Worm (Caenorhabditis elegans): ENCODE results near the gene Y69A2AR.16.

Y69A2AR.16 gene

ce11 chrIV:2495118-2495785 lies 2.4 kb upstream of the Y69A2AR.16 start, which contains the start of the genes ccdc-12 and Y69A2AR.18 (continued):
- peak; percentile 42 for TF ChIP-seq hlh-11 (tag; optimal IDR thresholded peaks at IDR 0.05)
- TF ChIP-seq ztf-11 (tag; optimal IDR thresholded peaks at IDR 0.05): no peak
- TF ChIP-seq pha-4 (GFP tag; IDR thresholded peaks at IDR 0.05): no peak
- TF ChIP-seq pha-4 (tag; optimal IDR thresholded peaks at IDR 0.05): no peak
- TF ChIP-seq zfp-3 (GFP tag; conservative IDR thresholded peaks at IDR 0.05): no peak
- TF ChIP-seq tra-1 (GFP tag; IDR thresholded peaks at IDR 0.05): no peak
- no peak for TF ChIP-seq nhr-25 (tag; optimal IDR thresholded peaks at IDR 0.05; ENCODE audit: borderline replicate concordance, insufficient read depth)
- no peak for TF ChIP-seq nhr-237 (tag; optimal IDR thresholded peaks at IDR 0.05)
- TF ChIP-seq ceh-32 (tag; optimal IDR thresholded peaks at IDR 0.05; ENCODE audit: poor library complexity): no peak
- no peak for TF ChIP-seq lir-3 (tag; optimal IDR thresholded peaks at IDR 0.05)
- TF ChIP-seq mep-1 (tag; optimal IDR thresholded peaks at IDR 0.05): no peak
- TF ChIP-seq nhr-76 (tag; optimal IDR thresholded peaks at IDR 0.05): no peak
- TF ChIP-seq lin-13 (GFP tag; optimal IDR thresholded peaks at IDR 0.05): no peak
- TF ChIP-seq aha-1 (tag): peak; percentile 92
- peak; percentile 98 for TF ChIP-seq D1046.2 (GFP tag; IDR thresholded peaks at IDR 0.05)
- no peak for TF ChIP-seq ctbp-1 (GFP tag; IDR thresholded peaks at IDR 0.05)
- no peak for TF ChIP-seq hlh-30 (tag; optimal IDR thresholded peaks at IDR 0.05; ENCODE audit: insufficient read depth)
- TF ChIP-seq mxl-2 (GFP tag; conservative IDR thresholded peaks at IDR 0.05): no peak
- TF ChIP-seq mdl-1 (tag; optimal IDR thresholded peaks at IDR 0.05): no peak
- TF ChIP-seq cey-2 (tag; optimal IDR thresholded peaks at IDR 0.05; ENCODE audit: borderline replicate concordance, insufficient read depth): no peak
- TF ChIP-seq egl-43 (GFP tag; IDR thresholded peaks at IDR 0.05): no peak
- peak; percentile 39 for TF ChIP-seq rbr-2 (tag; optimal IDR thresholded peaks at IDR 0.05)
- TF ChIP-seq daf-16 (GFP tag; optimal IDR thresholded peaks at IDR 0.05): no peak
- no peak for TF ChIP-seq daf-16 (tag; optimal IDR thresholded peaks at IDR 0.05)
- TF ChIP-seq spr-3 (GFP tag; optimal IDR thresholded peaks at IDR 0.05): no peak
- TF ChIP-seq nhr-41 (GFP tag; IDR thresholded peaks at IDR 0.05): no peak
- TF ChIP-seq hmg-1.1 (GFP tag; IDR thresholded peaks at IDR 0.05): peak; percentile 61
- peak; percentile 20 for TF ChIP-seq fkh-10 (GFP tag; optimal IDR thresholded peaks at IDR 0.05)
- TF ChIP-seq Y75B8A.6 (GFP tag; IDR thresholded peaks at IDR 0.05): no peak
- peak; percentile 70 for TF ChIP-seq lin-38 (GFP tag; IDR thresholded peaks at IDR 0.05)
- peak; percentile 16 for TF ChIP-seq nhr-11 (tag; optimal IDR thresholded peaks at IDR 0.05)
- no peak for TF ChIP-seq saeg-2 (GFP tag; IDR thresholded peaks at IDR 0.05)
- 0 out of 2 replicates have a peak, but pooled peaks have one; percentile 16 for TF ChIP-seq dmd-6 (GFP tag; IDR thresholded peaks at IDR 0.05)
- peak; percentile 75 for TF ChIP-seq mes-2 (tag; optimal IDR thresholded peaks at IDR 0.05; ENCODE audit: poor library complexity, severe bottlenecking)
- TF ChIP-seq ceh-20 (GFP tag; IDR thresholded peaks at IDR 0.05): 0 out of 2 replicates have a peak, but pooled peaks have one; percentile 16
- no peak for TF ChIP-seq unc-39 (tag; optimal IDR thresholded peaks at IDR 0.05)
- TF ChIP-seq ceh-62 (tag; optimal IDR thresholded peaks at IDR 0.05): no peak
- no peak for TF ChIP-seq T26A8.4 (GFP tag; IDR thresholded peaks at IDR 0.05)
- no peak for TF ChIP-seq fos-1 (tag; optimal IDR thresholded peaks at IDR 0.05)
- TF ChIP-seq F37D6.2 (tag; optimal IDR thresholded peaks at IDR 0.05): no peak
- no peak for TF ChIP-seq skn-1 (tag; optimal IDR thresholded peaks at IDR 0.05)
- TF ChIP-seq Y5F2A.4 (GFP tag; optimal IDR thresholded peaks at IDR 0.05): no peak
- no peak for TF ChIP-seq daf-12 (tag; optimal IDR thresholded peaks at IDR 0.05)
- 0 out of 2 replicates have a peak, but pooled peaks have one; percentile 20 for TF ChIP-seq arid-1 (GFP tag; conservative IDR thresholded peaks at IDR 0.05)
- TF ChIP-seq Y48G9A.11 (GFP tag; IDR thresholded peaks at IDR 0.05): no peak
- TF ChIP-seq ces-1 (GFP tag; optimal IDR thresholded peaks at IDR 0.05): no peak
- TF ChIP-seq dpl-1 (GFP tag; optimal IDR thresholded peaks at IDR 0.05): peak; percentile 69
- no peak for TF ChIP-seq tag-97 (GFP tag; IDR thresholded peaks at IDR 0.05)
- TF ChIP-seq dve-1 (tag; optimal IDR thresholded peaks at IDR 0.05; ENCODE audit: insufficient read depth): no peak
- TF ChIP-seq daf-8 (GFP tag; IDR thresholded peaks at IDR 0.05): no peak
